Worm (Caenorhabditis elegans) whole organism, L4 larva: Measurements from ENCODE around the gene lron-2.

Source experiments
- D1046.2 ChIP-seq: fragments of 200-800 bp; sonication (Bioruptor generic); IDR thresholded peaks from 2 replicates; pipeline ENCODE4 v1.3.6; 2022; ENCODE audit warnings: missing genetic modification characterization, missing compliant biosample characterization
- F10B5.3 ChIP-seq: sonication (generic microtip); optimal IDR thresholded peaks from 2 replicates; lab custom pipeline; 2016; ENCODE audit warnings: mild to moderate bottlenecking, missing genetic modification characterization, missing compliant biosample characterization
- F37D6.2 ChIP-seq: sonication (generic microtip); optimal IDR thresholded peaks from 2 replicates; lab custom pipeline; 2016; ENCODE audit warnings: mild to moderate bottlenecking, missing genetic modification characterization, missing compliant biosample characterization
- aha-1 ChIP-seq: fragments of 150-350 bp; peaks from one replicate; lab custom pipeline; 2014; ENCODE audit warnings: missing biosample characterization, missing genetic modification characterization
- aly-2 ChIP-seq: sonication (generic microtip); optimal IDR thresholded peaks from 2 replicates; lab custom pipeline; 2018; ENCODE audit warnings: missing biosample characterization, missing genetic modification characterization
- arid-1 ChIP-seq: fragments of 200-800 bp; sonication (Bioruptor generic); conservative IDR thresholded peaks from 2 replicates; pipeline ENCODE4 v1.3.6; 2022; ENCODE audit warnings: missing genetic modification reagents, missing genetic modification characterization, missing compliant biosample characterization
- ceh-32 ChIP-seq: sonication (generic microtip); optimal IDR thresholded peaks from 2 replicates; lab custom pipeline; 2016; ENCODE audit warnings: mild to moderate bottlenecking, missing genetic modification characterization, missing compliant biosample characterization; ENCODE audit not compliant: poor library complexity
- daf-12 ChIP-seq: fragments of 150-350 bp; optimal IDR thresholded peaks from 2 replicates; lab custom pipeline; 2014; ENCODE audit warnings: missing biosample characterization, missing genetic modification reagents, missing genetic modification characterization
- daf-16 ChIP-seq, 3 experiments: sonication (generic microtip); optimal IDR thresholded peaks; 2 replicates each; lab custom pipeline; 2016 to 2017; ENCODE audit warnings: missing genetic modification characterization in 3 of 3, missing genetic modification reagents in 3 of 3, mild to moderate bottlenecking in 2 of 3, missing compliant biosample characterization in 2 of 3, missing biosample characterization in 1 of 3, moderate library complexity in 1 of 3
- daf-19 ChIP-seq: fragments of 200-800 bp; sonication (Bioruptor generic); conservative IDR thresholded peaks from 2 replicates; pipeline ENCODE4 v1.3.6; 2022; ENCODE audit warnings: missing genetic modification characterization, missing compliant biosample characterization
- dmd-6 ChIP-seq: fragments of 200-800 bp; sonication (Bioruptor generic); IDR thresholded peaks from 2 replicates; pipeline ENCODE4 v1.3.6; 2022; ENCODE audit warnings: missing genetic modification reagents, missing genetic modification characterization, missing compliant biosample characterization
- fos-1 ChIP-seq: fragments of 150-350 bp; optimal IDR thresholded peaks from 2 replicates; lab custom pipeline; 2014; ENCODE audit warnings: missing biosample characterization, missing genetic modification characterization
- gei-8 ChIP-seq: fragments of 200-800 bp; sonication (Bioruptor generic); optimal IDR thresholded peaks from 2 replicates; lab custom pipeline; 2018; ENCODE audit warnings: mild to moderate bottlenecking, missing genetic modification characterization, missing compliant biosample characterization
- hlh-30 ChIP-seq: sonication (generic microtip); optimal IDR thresholded peaks from 2 replicates; lab custom pipeline; 2017; ENCODE audit warnings: antibody characterized with exemption, mild to moderate bottlenecking, missing genetic modification characterization, missing compliant biosample characterization; ENCODE audit not compliant: insufficient read depth
- hmg-1.1 ChIP-seq: fragments of 200-800 bp; sonication (Bioruptor generic); IDR thresholded peaks from 2 replicates; pipeline ENCODE4 v1.3.6; 2022; ENCODE audit warnings: missing genetic modification reagents, missing genetic modification characterization, missing compliant biosample characterization
- jun-1 ChIP-seq: fragments of 150-350 bp; optimal IDR thresholded peaks from 2 replicates; lab custom pipeline; 2014; ENCODE audit warnings: missing biosample characterization, missing genetic modification reagents, missing genetic modification characterization
- lin-38 ChIP-seq: fragments of 200-800 bp; sonication (Bioruptor generic); IDR thresholded peaks from 2 replicates; pipeline ENCODE4 v1.3.6; 2022; ENCODE audit warnings: missing genetic modification reagents, missing genetic modification characterization, missing compliant biosample characterization
- lir-3 ChIP-seq: sonication (generic microtip); optimal IDR thresholded peaks from 2 replicates; lab custom pipeline; 2016; ENCODE audit warnings: mild to moderate bottlenecking, missing genetic modification characterization, missing compliant biosample characterization
- mep-1 ChIP-seq: fragments of 150-350 bp; sonication (generic microtip); optimal IDR thresholded peaks from 3 replicates; lab custom pipeline; 2014; ENCODE audit warnings: missing biosample characterization, missing genetic modification characterization
- mes-2 ChIP-seq: sonication (generic microtip); optimal IDR thresholded peaks from 2 replicates; lab custom pipeline; 2016; ENCODE audit warnings: missing genotype, mild to moderate bottlenecking, missing genetic modification characterization, missing compliant biosample characterization; ENCODE audit not compliant: poor library complexity, severe bottlenecking
- nhr-102 ChIP-seq: sonication (generic microtip); optimal IDR thresholded peaks from 2 replicates; lab custom pipeline; 2016; ENCODE audit warnings: mild to moderate bottlenecking, missing genetic modification characterization, moderate library complexity, missing compliant biosample characterization
- nhr-11 ChIP-seq: fragments of 150-350 bp; optimal IDR thresholded peaks from 2 replicates; lab custom pipeline; 2014; ENCODE audit warnings: missing biosample characterization, missing genetic modification characterization
- nhr-28 ChIP-seq: fragments of 150-350 bp; optimal IDR thresholded peaks from 2 replicates; lab custom pipeline; 2014; ENCODE audit warnings: missing biosample characterization, missing genetic modification characterization
- nhr-48 ChIP-seq: sonication (generic microtip); optimal IDR thresholded peaks from 2 replicates; lab custom pipeline; 2016; ENCODE audit warnings: mild to moderate bottlenecking, missing genetic modification characterization, missing compliant biosample characterization
- nhr-6 ChIP-seq: fragments of 150-350 bp; optimal IDR thresholded peaks from 2 replicates; lab custom pipeline; 2014; ENCODE audit warnings: missing biosample characterization, missing genetic modification characterization
- nhr-76 ChIP-seq: fragments of 150-350 bp; optimal IDR thresholded peaks from 2 replicates; lab custom pipeline; 2014; ENCODE audit warnings: missing biosample characterization, missing genetic modification characterization
- pha-4 ChIP-seq, 2 experiments: fragments of 150-350 bp in 1 of 2; fragments of 200-800 bp in 1 of 2; sonication (Bioruptor generic) in 1 of 2; IDR thresholded peaks in 1 of 2; optimal IDR thresholded peaks in 1 of 2; 2 replicates each; pipeline versions ENCODE4 v1.3.6 to Lab custom; 2014 to 2022; ENCODE audit warnings: missing genetic modification characterization in 2 of 2, missing genetic modification reagents in 2 of 2, missing biosample characterization in 1 of 2, missing compliant biosample characterization in 1 of 2
- tag-97 ChIP-seq: fragments of 200-800 bp; sonication (Bioruptor generic); IDR thresholded peaks from 2 replicates; pipeline ENCODE4 v1.3.6; 2022; ENCODE audit warnings: missing genetic modification characterization, missing compliant biosample characterization
- unc-39 ChIP-seq: sonication (generic microtip); optimal IDR thresholded peaks from 2 replicates; lab custom pipeline; 2017; ENCODE audit warnings: missing biosample characterization, missing genetic modification characterization
- unc-62 ChIP-seq, 3 experiments: fragments of 150-350 bp in 1 of 3; sonication (generic microtip); optimal IDR thresholded peaks in 2 of 3; peaks in 1 of 3; 1 replicate in 1 of 3; 2 replicates in 2 of 3; lab custom pipeline; 2014 to 2017; ENCODE audit warnings: missing biosample characterization in 3 of 3, missing genetic modification characterization in 3 of 3, missing genetic modification reagents in 3 of 3, missing genotype in 1 of 3
- zfp-2 ChIP-seq: sonication (generic microtip); optimal IDR thresholded peaks from 2 replicates; lab custom pipeline; 2016; ENCODE audit warnings: mild to moderate bottlenecking, missing genetic modification characterization, missing compliant biosample characterization

lron-2 gene

ce11 chrV:9333316-9334048 is 46.1 kb upstream of the lron-2 start, which contains the start of gene acl-14 (continued):
- TF ChIP-seq lir-3 (tag; lab: Kevin White, UChicago) (no peak), daf-16 (GFP tag; optimal IDR thresholded peaks at IDR 0.05; lab: Kevin White, UChicago) (no peak), daf-16 (tag; optimal IDR thresholded peaks at IDR 0.05; lab: Kevin White, UChicago) (peak; percentile 34), unc-39 (tag; lab: Kevin White, UChicago) (no peak), fos-1 (no peak), zfp-2 (tag; lab: Kevin White, UChicago) (no peak), mes-2 (tag; lab: Kevin White, UChicago) (peak; percentile 28)

- TF ChIP-seq unc-62 (GFP tag; optimal IDR thresholded peaks at IDR 0.05 in 1 of 2; lab: Kevin White, UChicago), result peak in 1 of 2 experiments; percentile 37
- no peak for TF ChIP-seq unc-62 (tag; optimal IDR thresholded peaks at IDR 0.05; lab: Kevin White, UChicago)
- no peak for TF ChIP-seq daf-12 (tag; lab: Kevin White, UChicago)
- TF ChIP-seq daf-19 (GFP tag; lab: Robert Waterston, UW), result no peak
- TF ChIP-seq nhr-11, result peak; percentile 20
- no peak for TF ChIP-seq nhr-102 (tag; lab: Kevin White, UChicago)
- no peak for TF ChIP-seq jun-1 (tag; lab: Kevin White, UChicago)
- TF ChIP-seq aha-1 (tag; lab: Kevin White, UChicago), result peak; percentile 95
- TF ChIP-seq mep-1, result no peak
- TF ChIP-seq nhr-28 (tag; lab: Kevin White, UChicago), result peak; percentile 3
- TF ChIP-seq dmd-6 (GFP tag; lab: Robert Waterston, UW), result peak; percentile 29
- no peak for TF ChIP-seq hmg-1.1
- TF ChIP-seq daf-16 (GFP tag; optimal IDR thresholded peaks at IDR 0.05; lab: Kevin White, UChicago), result no peak
- TF ChIP-seq daf-16 (tag; optimal IDR thresholded peaks at IDR 0.05; lab: Kevin White, UChicago), result peak; percentile 40
- no peak for TF ChIP-seq pha-4 (GFP tag; IDR thresholded peaks at IDR 0.05; lab: Robert Waterston, UW)
- peak; percentile 77 for TF ChIP-seq pha-4 (tag; optimal IDR thresholded peaks at IDR 0.05; lab: Kevin White, UChicago)
- no peak for TF ChIP-seq tag-97 (GFP tag; lab: Robert Waterston, UW)
- no peak for TF ChIP-seq F37D6.2 (tag; lab: Kevin White, UChicago)
- no peak for TF ChIP-seq aly-2 (tag; lab: Kevin White, UChicago)
These were observed 45.4 kb upstream of the lron-2 start for ce11 chrV:9332611-9333315.

ce11 chrV:9329245-9329979 is 42.1 kb upstream of the lron-2 start:
- TF ChIP-seq nhr-76 (no peak), lin-38 (GFP tag; lab: Robert Waterston, UW) (no peak), nhr-28 (tag; lab: Kevin White, UChicago) (peak; percentile 97), tag-97 (GFP tag; lab: Robert Waterston, UW) (no peak), arid-1 (no peak), mes-2 (tag; lab: Kevin White, UChicago) (peak; percentile 0), ceh-32 (tag; lab: Kevin White, UChicago) (no peak), F10B5.3 (tag; lab: Kevin White, UChicago) (no peak), nhr-48 (tag; lab: Kevin White, UChicago) (no peak), D1046.2 (GFP tag; lab: Robert Waterston, UW) (no peak), daf-16 (GFP tag; optimal IDR thresholded peaks at IDR 0.05; lab: Kevin White, UChicago) (no peak), daf-16 (tag; optimal IDR thresholded peaks at IDR 0.05; lab: Kevin White, UChicago) (peak; percentile 74), nhr-6 (tag; lab: Kevin White, UChicago) (no peak), aha-1 (tag; lab: Kevin White, UChicago) (peak; percentile 46), unc-62 (GFP tag; optimal IDR thresholded peaks at IDR 0.05 in 1 of 2; lab: Kevin White, UChicago) (no peak), unc-62 (tag; optimal IDR thresholded peaks at IDR 0.05; lab: Kevin White, UChicago) (no peak), gei-8 (GFP tag; lab: Kevin White, UChicago) (no peak), hlh-30 (tag; lab: Kevin White, UChicago) (peak; percentile 8)
